Worm (Caenorhabditis elegans) whole organism, late embryonic: ENCODE measurements around the gene unc-53.

ENCODE experiments used
- F13H6.1 ChIP-seq: sonication (generic microtip); optimal IDR thresholded peaks from 2 replicates; lab custom pipeline; 2016; ENCODE audit warnings: missing genetic modification characterization, missing compliant biosample characterization
- ceh-48 ChIP-seq: sonication (generic microtip); optimal IDR thresholded peaks from 2 replicates; lab custom pipeline; 2016; ENCODE audit warnings: missing genetic modification characterization, inconsistent platforms, missing compliant biosample characterization
- fkh-10 ChIP-seq: fragments of 150-350 bp; optimal IDR thresholded peaks from 2 replicates; lab custom pipeline; 2014; ENCODE audit warnings: missing biosample characterization, missing genetic modification reagents, missing genetic modification characterization
- hlh-6 ChIP-seq: sonication (generic microtip); optimal IDR thresholded peaks from 2 replicates; lab custom pipeline; 2016; ENCODE audit warnings: missing genotype, missing genetic modification characterization, missing compliant biosample characterization
- hlh-8 ChIP-seq: sonication (generic microtip); optimal IDR thresholded peaks from 2 replicates; lab custom pipeline; 2016; ENCODE audit warnings: missing genotype, missing genetic modification characterization, missing compliant biosample characterization
- nhr-11 ChIP-seq: fragments of 150-350 bp; optimal IDR thresholded peaks from 2 replicates; lab custom pipeline; 2014; ENCODE audit warnings: missing biosample characterization, missing genetic modification characterization
- pat-9 ChIP-seq: fragments of 200-800 bp; sonication (Bioruptor generic); optimal IDR thresholded peaks from 2 replicates; lab custom pipeline; 2018; ENCODE audit warnings: mild to moderate bottlenecking, missing genetic modification characterization, moderate library complexity, missing compliant biosample characterization

ce11 chrII:11041027-11041426, 48.2 kb downstream of the unc-53 start, which contains the start of gene cey-1:
- TF ChIP-seq hlh-8 (tag; lab: Kevin White, UChicago): no peak
- TF ChIP-seq ceh-48 (tag; lab: Kevin White, UChicago): no peak
- no peak for TF ChIP-seq nhr-11
- no peak for TF ChIP-seq fkh-10 (GFP tag; lab: Kevin White, UChicago)
- TF ChIP-seq pat-9 (tag; lab: Kevin White, UChicago): no peak
- TF ChIP-seq F13H6.1: no peak
- no peak for TF ChIP-seq hlh-6 (tag; lab: Kevin White, UChicago)
